Fruit fly (Drosophila melanogaster) Kc167 (cell line): ENCODE data around the gene Nup98-96.

Experiments
- Sin3A ChIP-seq: fragments of >200 bp; optimal IDR thresholded peaks from 2 replicates; lab custom pipeline; 2018; ENCODE audit warnings: missing external identifiers
- h ChIP-seq: fragments of >200 bp; optimal IDR thresholded peaks from 3 replicates; lab custom pipeline; 2018; ENCODE audit warnings: missing external identifiers
- psq ChIP-seq: fragments of >200 bp; optimal IDR thresholded peaks from 2 replicates; lab custom pipeline; 2017; ENCODE audit warnings: missing external identifiers

DNA sequence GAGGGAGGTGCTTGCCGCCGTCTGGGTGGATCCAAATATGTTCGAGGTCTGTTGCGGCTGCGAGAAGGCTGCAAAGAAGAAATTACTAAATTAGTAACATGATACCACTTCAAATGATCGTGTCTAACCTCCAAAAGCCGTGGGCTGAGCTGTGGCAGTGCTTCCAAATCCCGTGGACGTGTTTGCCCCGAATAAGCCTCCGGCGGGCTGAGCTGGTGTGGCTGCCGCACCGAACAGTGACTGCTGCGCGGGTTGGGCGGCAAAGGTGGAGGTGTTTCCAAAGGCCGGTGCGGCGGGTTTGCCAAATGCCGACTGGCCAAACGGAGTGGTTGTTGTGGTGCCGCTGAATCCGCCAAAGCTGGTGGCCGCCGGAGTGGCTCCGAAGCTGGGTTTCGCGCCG lies 664 bp downstream of the Nup98-96 start:
- TF ChIP-seq psq (lab: Kevin White, UChicago) (no peak), h (lab: Kevin White, UChicago) (no peak), Sin3A (lab: Kevin White, UChicago) (no peak)
